Worm (Caenorhabditis elegans) whole organism, young adult: Measurements from ENCODE around the gene str-155.
"Not testable (repeated sequence)": the region's sequence is repeated elsewhere in the genome, so short reads cannot be mapped to it uniquely, and the experiment has no call there.

ENCODE experiments used
- Y53F4B.3 ChIP-seq: fragments of 200-800 bp; sonication (Bioruptor generic); IDR thresholded peaks from 2 replicates; pipeline ENCODE4 v1.3.6; 2022; ENCODE audit warnings: missing genetic modification reagents, missing genetic modification characterization, missing compliant biosample characterization
- ama-1 ChIP-seq, 3 experiments: fragments of 150-350 bp in 1 of 3; sonication (generic microtip) in 2 of 3; optimal IDR thresholded peaks; 2 replicates each; lab custom pipeline; 2014 to 2018; ENCODE audit warnings: missing biosample characterization in 2 of 3, missing genetic modification characterization in 2 of 3, missing genetic modification reagents in 2 of 3
- attf-3 ChIP-seq: fragments of 200-800 bp; sonication (Bioruptor generic); conservative IDR thresholded peaks from 2 replicates; pipeline ENCODE4 v1.3.6; 2022; ENCODE audit warnings: missing genetic modification reagents, missing genetic modification characterization, missing compliant biosample characterization
- chd-7 ChIP-seq: sonication (generic microtip); optimal IDR thresholded peaks from 2 replicates; lab custom pipeline; 2016; ENCODE audit warnings: mild to moderate bottlenecking, missing genetic modification characterization, moderate library complexity, missing compliant biosample characterization
- efl-1 ChIP-seq: fragments of 150-350 bp; optimal IDR thresholded peaks from 2 replicates; lab custom pipeline; 2014; ENCODE audit warnings: missing biosample characterization, missing genetic modification reagents, missing genetic modification characterization
- hmg-1.2 ChIP-seq: fragments of 200-800 bp; sonication (Bioruptor generic); IDR thresholded peaks from 2 replicates; pipeline ENCODE4 v1.3.6; 2022; ENCODE audit warnings: missing genetic modification reagents, missing genetic modification characterization, missing compliant biosample characterization
- pha-4 ChIP-seq: fragments of 150-350 bp; sonication (generic microtip); optimal IDR thresholded peaks from 2 replicates; lab custom pipeline; 2014; ENCODE audit warnings: missing biosample characterization, missing genetic modification reagents, missing genetic modification characterization
- snpc-4 ChIP-seq, 5 experiments: fragments of 150-350 bp in 1 of 5; sonication (generic microtip) in 4 of 5; optimal IDR thresholded peaks; 2 replicates each; lab custom pipeline; 2014 to 2018; ENCODE audit warnings: missing genetic modification characterization in 5 of 5, missing biosample characterization in 3 of 5, antibody characterized with exemption in 2 of 5, mild to moderate bottlenecking in 2 of 5, missing compliant biosample characterization in 2 of 5, missing genotype in 2 of 5, moderate library complexity in 2 of 5, missing genetic modification reagents in 1 of 5
- sptf-2 ChIP-seq: fragments of 200-800 bp; sonication (Bioruptor generic); optimal IDR thresholded peaks from 2 replicates; lab custom pipeline; 2018; ENCODE audit warnings: mild to moderate bottlenecking, missing genetic modification characterization, missing compliant biosample characterization

DNA sequence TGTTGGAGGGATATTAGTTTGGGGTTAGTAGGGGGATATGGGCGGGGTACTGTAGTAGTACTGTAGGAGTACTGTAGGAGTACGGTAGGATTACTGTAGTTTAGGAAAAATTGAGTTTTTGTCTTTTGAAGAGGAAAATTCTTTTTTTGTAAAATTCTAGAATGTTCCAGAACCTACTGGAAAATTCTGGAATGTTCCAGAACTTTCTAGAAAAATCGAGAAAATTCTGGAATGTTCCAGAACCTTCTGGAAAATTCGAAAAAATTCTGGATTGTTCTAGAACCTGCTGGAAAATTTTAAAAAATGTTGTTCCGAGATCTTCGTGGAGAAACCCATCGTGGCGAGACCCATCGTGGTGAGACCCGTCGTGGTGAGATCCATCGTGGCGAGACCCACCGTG, 18.1 kb upstream of the str-155 start:
- not testable (repeated sequence) for TF ChIP-seq pha-4; Y53F4B.3 (GFP tag; lab: Robert Waterston, UW); hmg-1.2; sptf-2 (GFP tag; lab: Kevin White, UChicago); attf-3; chd-7 (tag; lab: Kevin White, UChicago); snpc-4 (GFP tag; optimal IDR thresholded peaks at IDR 0.05; lab: Kevin White, UChicago); snpc-4 (tag; optimal IDR thresholded peaks at IDR 0.05; lab: Kevin White, UChicago); efl-1 (GFP tag; lab: Kevin White, UChicago); ama-1 (optimal IDR thresholded peaks at IDR 0.05; lab: Kevin White, UChicago); ama-1 (GFP tag; optimal IDR thresholded peaks at IDR 0.05; lab: Kevin White, UChicago)
